Worm (Caenorhabditis elegans) whole organism, early embryonic: ENCODE results near the gene chil-14.

ENCODE experiments used
- B0310.2 ChIP-seq: sonication (generic microtip); optimal IDR thresholded peaks from 2 replicates; lab custom pipeline; 2016; ENCODE audit warnings: mild to moderate bottlenecking, missing genetic modification characterization, missing compliant biosample characterization
- F13C5.2 ChIP-seq: sonication (generic microtip); optimal IDR thresholded peaks from 2 replicates; lab custom pipeline; 2017; ENCODE audit warnings: mild to moderate bottlenecking, missing genetic modification characterization, inconsistent platforms, missing compliant biosample characterization
- aly-1 ChIP-seq: sonication (generic microtip); optimal IDR thresholded peaks from 2 replicates; lab custom pipeline; 2016; ENCODE audit warnings: missing genetic modification characterization, missing compliant biosample characterization
- ama-1 ChIP-seq: fragments of 150-350 bp; optimal IDR thresholded peaks from 2 replicates; lab custom pipeline; 2014
- ceh-13 ChIP-seq: fragments of 200-800 bp; sonication (Bioruptor generic); optimal IDR thresholded peaks from 2 replicates; lab custom pipeline; 2018; ENCODE audit warnings: mild to moderate bottlenecking, missing genetic modification characterization, missing compliant biosample characterization
- ceh-36 ChIP-seq: sonication (generic microtip); optimal IDR thresholded peaks from 2 replicates; lab custom pipeline; 2016; ENCODE audit warnings: missing genetic modification characterization, inconsistent platforms, missing compliant biosample characterization
- ets-7 ChIP-seq: sonication (generic microtip); optimal IDR thresholded peaks from 2 replicates; lab custom pipeline; 2016; ENCODE audit warnings: missing genotype, missing genetic modification characterization, missing compliant biosample characterization
- flt-1 ChIP-seq: fragments of 200-800 bp; sonication (Bioruptor generic); IDR thresholded peaks from 2 replicates; pipeline ENCODE4 v1.3.6; 2022; ENCODE audit warnings: missing genetic modification characterization, missing compliant biosample characterization
- hmbx-1 ChIP-seq: sonication (generic microtip); optimal IDR thresholded peaks from 2 replicates; lab custom pipeline; 2016; ENCODE audit warnings: mild to moderate bottlenecking, missing genetic modification characterization, missing compliant biosample characterization
- hmg-4 ChIP-seq: fragments of 200-800 bp; sonication (Bioruptor generic); optimal IDR thresholded peaks from 2 replicates; lab custom pipeline; 2018; ENCODE audit warnings: mild to moderate bottlenecking, missing genetic modification characterization, missing compliant biosample characterization
- hnd-1 ChIP-seq: sonication (generic microtip); optimal IDR thresholded peaks from 2 replicates; lab custom pipeline; 2016; ENCODE audit warnings: missing genetic modification characterization, missing compliant biosample characterization
- pes-1 ChIP-seq: fragments of 200-800 bp; sonication (Bioruptor generic); IDR thresholded peaks from 2 replicates; pipeline ENCODE4 v1.3.6; 2022; ENCODE audit warnings: missing genetic modification reagents, missing genetic modification characterization, missing compliant biosample characterization
- scrt-1 ChIP-seq: fragments of 200-800 bp; sonication (Bioruptor generic); IDR thresholded peaks from 2 replicates; pipeline ENCODE4 v1.3.6; 2022; ENCODE audit warnings: missing genetic modification characterization, missing compliant biosample characterization
- sea-1 ChIP-seq: fragments of 200-800 bp; sonication (Bioruptor generic); conservative IDR thresholded peaks from 2 replicates; pipeline ENCODE4 v1.3.6; 2022; ENCODE audit warnings: missing genetic modification characterization, missing compliant biosample characterization
- tbx-11 ChIP-seq: fragments of 200-800 bp; sonication (Bioruptor generic); IDR thresholded peaks from 2 replicates; pipeline ENCODE4 v1.3.6; 2022; ENCODE audit warnings: missing genetic modification characterization, missing compliant biosample characterization
- tbx-37 ChIP-seq: fragments of 200-800 bp; sonication (Bioruptor generic); conservative IDR thresholded peaks from 2 replicates; pipeline ENCODE4 v1.3.6; 2022; ENCODE audit warnings: missing genetic modification reagents, missing genetic modification characterization, missing compliant biosample characterization
- tra-4 ChIP-seq: sonication (generic microtip); optimal IDR thresholded peaks from 2 replicates; lab custom pipeline; 2017; ENCODE audit warnings: missing genetic modification characterization, missing compliant biosample characterization

chil-14 gene

DNA sequence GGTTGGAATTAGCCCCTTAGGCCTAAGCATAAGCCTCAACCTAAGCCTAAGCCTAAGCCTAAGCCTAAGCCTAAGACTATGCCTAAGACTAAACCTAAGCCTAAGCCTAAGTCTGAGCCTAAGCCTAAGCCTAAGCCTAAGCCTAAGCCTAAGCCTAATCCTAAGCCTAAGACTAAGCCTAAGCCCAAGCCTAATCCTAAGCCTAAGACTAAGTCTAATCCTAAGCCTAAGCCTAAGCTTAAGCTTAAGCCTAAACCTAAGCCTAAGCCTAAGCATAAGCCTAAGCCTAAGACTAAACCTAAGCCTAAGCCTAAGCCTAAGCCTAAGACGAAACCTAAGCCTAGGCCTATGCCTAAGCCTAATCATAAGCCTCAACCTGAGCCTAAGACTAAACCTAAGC, 31.5 kb upstream of the chil-14 start:
- TF ChIP-seq sea-1 (GFP tag; lab: Robert Waterston, UW) (no peak), ceh-36 (tag; lab: Kevin White, UChicago) (peak; percentile 96)

DNA sequence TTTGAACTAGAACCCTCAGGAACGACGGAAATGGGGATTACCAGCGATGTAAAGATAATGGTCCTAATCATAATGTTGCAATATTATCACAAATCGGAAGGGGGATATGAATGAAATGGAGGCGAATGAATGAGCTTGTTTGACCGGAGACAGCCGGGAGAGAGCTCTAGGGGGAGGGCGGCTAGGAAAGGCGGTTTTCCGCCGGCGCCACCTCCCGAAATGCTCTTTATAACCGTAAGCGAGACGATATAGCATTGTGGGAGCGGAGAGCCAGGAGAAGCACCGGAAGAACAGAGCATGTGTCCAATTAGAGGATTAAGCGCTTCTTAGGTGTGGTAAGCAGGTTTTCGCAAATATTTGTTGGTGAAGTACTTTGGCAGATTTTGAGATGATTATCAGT, 29.3 kb upstream of the chil-14 start, which contains the start of gene R12A1.3:
R12A1.3 (minus strand) TSS at position 200 of the 400 bp plus-strand sequence.
- TF ChIP-seq pes-1, result no peak
- no peak for TF ChIP-seq scrt-1
- no peak for TF ChIP-seq hmg-4
- TF ChIP-seq hmbx-1 (tag; lab: Kevin White, UChicago), result no peak
- TF ChIP-seq B0310.2, result no peak
- no peak for TF ChIP-seq F13C5.2 (tag; lab: Kevin White, UChicago)
- TF ChIP-seq sea-1 (GFP tag; lab: Robert Waterston, UW), result no peak
- no peak for TF ChIP-seq ets-7 (tag; lab: Kevin White, UChicago)
- no peak for TF ChIP-seq tra-4
- TF ChIP-seq ceh-36 (tag; lab: Kevin White, UChicago), result no peak
- TF ChIP-seq tbx-11 (GFP tag; lab: Robert Waterston, UW), result no peak
- no peak for TF ChIP-seq ama-1 (lab: Kevin White, UChicago)
- no peak for TF ChIP-seq aly-1
- no peak for TF ChIP-seq ceh-13
- no peak for TF ChIP-seq tbx-37
- TF ChIP-seq hnd-1 (tag; lab: Kevin White, UChicago), result no peak
- TF ChIP-seq flt-1 (GFP tag; lab: Robert Waterston, UW), result no peak

DNA sequence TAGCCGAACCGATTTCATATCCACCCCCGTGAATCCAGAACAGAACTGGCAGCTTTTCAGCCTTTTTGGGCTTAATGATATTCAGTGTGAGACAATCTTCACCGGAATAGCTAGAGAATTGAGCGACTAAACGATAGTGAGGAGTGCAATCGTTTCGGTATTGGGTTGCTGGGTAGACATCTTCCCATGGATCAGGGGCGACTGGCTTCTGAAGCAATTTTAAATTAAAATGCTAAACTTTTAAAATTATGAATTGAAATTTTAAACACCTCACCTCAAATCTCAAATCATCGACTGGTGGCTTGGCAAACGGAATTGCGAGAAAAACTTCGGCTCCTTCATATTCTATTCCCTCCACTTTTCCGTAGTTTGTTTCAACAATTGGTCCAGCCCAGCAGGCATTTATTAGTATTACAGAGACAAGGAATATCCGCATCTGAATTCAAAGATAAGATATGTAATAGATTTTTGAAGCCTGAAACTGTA, 23.1 kb upstream of the chil-14 start, which contains the start of gene ges-1:
ges-1 (minus strand) TSS at position 436 of the 486 bp plus-strand sequence.
- no peak for TF ChIP-seq ets-7 (tag; lab: Kevin White, UChicago)
- TF ChIP-seq hmg-4, result no peak
- TF ChIP-seq pes-1, result no peak
- no peak for TF ChIP-seq sea-1 (GFP tag; lab: Robert Waterston, UW)
- no peak for TF ChIP-seq hnd-1 (tag; lab: Kevin White, UChicago)
- no peak for TF ChIP-seq ceh-13
- no peak for TF ChIP-seq hmbx-1 (tag; lab: Kevin White, UChicago)
- TF ChIP-seq tbx-11 (GFP tag; lab: Robert Waterston, UW), result no peak
- no peak for TF ChIP-seq ceh-36 (tag; lab: Kevin White, UChicago)

DNA sequence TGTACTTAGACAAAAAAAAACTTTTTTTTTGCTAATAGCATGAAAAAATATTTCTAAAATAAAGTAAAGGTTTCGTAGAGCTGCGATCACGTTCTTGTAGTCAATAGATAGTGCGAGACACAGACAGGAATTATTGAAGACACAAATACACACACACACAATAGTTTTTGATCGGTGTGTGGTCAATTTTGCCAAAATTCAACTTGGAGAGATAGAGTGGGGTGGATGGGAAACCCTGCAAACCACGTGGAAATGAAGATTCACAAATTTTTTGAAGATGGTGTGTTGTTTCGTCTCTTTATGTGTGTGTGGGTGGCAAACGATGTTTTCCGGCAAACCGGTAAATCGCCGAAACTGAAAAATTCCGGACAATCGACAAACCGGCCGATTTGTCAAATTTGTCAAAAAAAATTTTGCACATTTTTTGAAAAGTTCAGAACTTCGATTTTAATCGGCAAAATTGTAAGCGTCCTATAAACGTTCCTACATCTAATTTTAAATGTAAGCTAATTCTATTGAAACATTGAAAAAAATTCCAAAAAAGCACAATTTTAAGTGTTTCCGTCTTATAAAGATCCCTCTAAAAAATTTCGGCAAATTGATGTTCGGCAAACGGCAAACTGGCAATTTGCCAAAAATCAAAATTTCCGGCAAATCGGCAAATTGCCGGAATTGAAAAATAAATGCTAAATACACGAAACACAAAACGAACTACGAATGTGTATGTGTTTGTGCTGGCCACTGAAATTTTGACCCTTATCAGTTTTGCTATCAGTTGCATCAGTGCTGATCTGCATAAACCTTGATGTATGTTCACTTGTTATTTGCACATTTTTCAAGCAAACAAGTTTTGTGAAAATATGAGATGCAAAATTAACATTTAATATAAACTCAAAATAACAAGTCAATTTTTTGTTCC, 22.1 kb upstream of the chil-14 start:
- TF ChIP-seq B0310.2, result no peak
- TF ChIP-seq F13C5.2 (tag; lab: Kevin White, UChicago), result no peak
- no peak for TF ChIP-seq scrt-1
- no peak for TF ChIP-seq sea-1 (GFP tag; lab: Robert Waterston, UW)
- TF ChIP-seq tra-4, result no peak
- TF ChIP-seq tbx-11 (GFP tag; lab: Robert Waterston, UW), result no peak
- TF ChIP-seq hmg-4, result no peak
- TF ChIP-seq flt-1 (GFP tag; lab: Robert Waterston, UW), result no peak

DNA sequence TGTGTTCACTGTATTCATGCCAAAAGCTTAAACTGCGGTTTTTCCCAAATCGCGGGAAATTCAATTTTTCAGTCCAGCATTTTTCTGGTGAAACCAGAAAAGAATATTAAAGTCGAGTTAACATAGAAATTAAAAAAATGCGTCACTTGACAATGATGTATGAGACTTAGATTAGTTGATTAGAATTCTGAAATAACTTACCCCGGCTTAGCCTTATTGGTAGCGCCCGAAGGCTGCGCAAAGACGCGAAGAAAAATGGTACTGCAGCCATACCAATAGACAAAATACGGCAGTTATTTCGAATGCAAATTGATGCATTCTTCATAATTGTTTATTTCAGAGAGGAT, 21.5 kb upstream of the chil-14 start:
- TF ChIP-seq hmg-4 (no peak), tbx-37 (no peak), hnd-1 (tag; lab: Kevin White, UChicago) (no peak)

DNA sequence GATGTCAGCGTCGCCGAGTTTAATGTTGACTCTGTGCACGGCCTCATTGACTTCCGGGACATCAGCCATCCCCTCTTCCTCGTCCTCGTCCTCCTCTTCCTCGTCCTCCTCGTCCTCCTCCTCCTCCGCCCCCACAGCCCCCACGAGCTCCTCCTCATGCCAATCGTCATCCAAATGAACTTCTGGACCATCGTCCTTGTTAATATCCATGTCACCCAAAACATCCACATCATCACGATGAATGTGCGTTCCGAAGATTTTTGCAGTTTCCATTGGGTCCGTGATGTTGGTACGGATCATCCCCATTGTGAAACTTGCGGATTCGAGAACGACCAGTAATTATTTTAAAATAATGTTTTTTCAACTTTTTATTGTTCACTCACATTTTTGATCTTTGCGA, 20.5 kb upstream of the chil-14 start:
- no peak for TF ChIP-seq tbx-11 (GFP tag; lab: Robert Waterston, UW)
- no peak for TF ChIP-seq F13C5.2 (tag; lab: Kevin White, UChicago)
- TF ChIP-seq tbx-37, result no peak
- no peak for TF ChIP-seq tra-4
- TF ChIP-seq sea-1 (GFP tag; lab: Robert Waterston, UW), result no peak
- no peak for TF ChIP-seq aly-1
- TF ChIP-seq B0310.2, result no peak
- no peak for TF ChIP-seq hmbx-1 (tag; lab: Kevin White, UChicago)
- TF ChIP-seq hnd-1 (tag; lab: Kevin White, UChicago), result no peak
- TF ChIP-seq flt-1 (GFP tag; lab: Robert Waterston, UW), result no peak
- TF ChIP-seq ets-7 (tag; lab: Kevin White, UChicago), result no peak
- no peak for TF ChIP-seq hmg-4
- TF ChIP-seq ceh-13, result no peak
- no peak for TF ChIP-seq ama-1 (lab: Kevin White, UChicago)
- no peak for TF ChIP-seq pes-1
- TF ChIP-seq scrt-1, result no peak
- no peak for TF ChIP-seq ceh-36 (tag; lab: Kevin White, UChicago)

DNA sequence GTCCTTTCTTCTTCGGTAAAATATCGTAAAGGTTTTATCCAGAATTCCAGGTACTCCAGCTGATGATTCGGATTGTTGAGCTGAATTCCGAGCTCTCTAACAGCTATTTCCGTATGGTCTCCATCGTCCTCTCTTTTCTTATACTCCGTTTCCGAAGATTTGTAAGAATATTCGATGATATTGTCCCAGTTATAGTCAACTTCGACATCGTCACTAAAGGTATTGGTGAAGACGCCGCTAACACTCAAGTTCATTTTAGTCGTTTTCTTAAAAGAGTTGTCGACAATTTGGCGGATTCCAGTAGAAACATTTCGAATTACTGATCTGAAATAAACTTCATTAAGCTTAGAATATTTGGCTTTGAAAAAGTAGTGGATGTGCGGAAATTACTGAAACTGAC, 19.8 kb upstream of the chil-14 start:
- TF ChIP-seq tbx-37 (no peak), ceh-13 (no peak), F13C5.2 (tag; lab: Kevin White, UChicago) (no peak), sea-1 (GFP tag; lab: Robert Waterston, UW) (no peak), tra-4 (no peak), hmg-4 (no peak), B0310.2 (no peak), hnd-1 (tag; lab: Kevin White, UChicago) (no peak), tbx-11 (GFP tag; lab: Robert Waterston, UW) (no peak), scrt-1 (no peak)

DNA sequence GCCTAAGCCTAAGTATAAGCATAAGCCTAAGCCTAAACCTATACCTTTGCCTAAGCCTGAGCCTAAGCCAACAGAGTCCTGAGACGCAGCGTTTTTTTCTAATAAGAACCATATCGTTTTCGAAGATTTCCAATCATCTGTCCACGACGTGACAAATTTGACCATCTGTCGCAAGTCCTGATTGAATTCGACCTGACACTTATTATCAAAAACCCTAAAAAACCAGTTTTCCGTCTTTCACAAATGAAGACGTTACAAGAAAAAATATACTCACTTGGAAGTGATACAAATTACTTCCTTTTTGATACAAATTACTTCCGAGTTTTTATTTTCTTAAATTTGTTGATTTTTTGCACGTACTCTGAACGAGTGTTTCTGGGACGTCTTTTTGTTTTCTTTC, 16.7 kb upstream of the chil-14 start:
- TF ChIP-seq ceh-36 (tag; lab: Kevin White, UChicago) (no peak), ets-7 (tag; lab: Kevin White, UChicago) (no peak), hmbx-1 (tag; lab: Kevin White, UChicago) (no peak), aly-1 (no peak), hnd-1 (tag; lab: Kevin White, UChicago) (no peak), F13C5.2 (tag; lab: Kevin White, UChicago) (no peak), tra-4 (no peak), ama-1 (lab: Kevin White, UChicago) (no peak), B0310.2 (no peak), tbx-37 (no peak), tbx-11 (GFP tag; lab: Robert Waterston, UW) (no peak), pes-1 (no peak), ceh-13 (no peak), sea-1 (GFP tag; lab: Robert Waterston, UW) (no peak), flt-1 (GFP tag; lab: Robert Waterston, UW) (no peak), scrt-1 (no peak), hmg-4 (no peak)
